Worm (Caenorhabditis elegans) whole organism, L3 larva: Measurements from ENCODE around the gene msp-78.

Experiments
- fos-1 ChIP-seq: fragments of 150-350 bp; optimal IDR thresholded peaks from 2 replicates; lab custom pipeline; 2014; ENCODE audit warnings: missing biosample characterization, missing genetic modification characterization
- lin-15B ChIP-seq: fragments of 150-350 bp; optimal IDR thresholded peaks from 2 replicates; lab custom pipeline; 2014; ENCODE audit warnings: missing biosample characterization, missing genetic modification characterization
- nhr-25 ChIP-seq: sonication (generic microtip); optimal IDR thresholded peaks from 2 replicates; lab custom pipeline; 2017; ENCODE audit warnings: missing biosample characterization, missing genetic modification characterization
- nhr-77 ChIP-seq: fragments of 150-350 bp; optimal IDR thresholded peaks from 2 replicates; lab custom pipeline; 2014; ENCODE audit warnings: missing biosample characterization, missing genetic modification characterization

ce11 chrIV:9746762-9747161, 23.1 kb upstream of the msp-78 start, which contains the start of gene C28D4.5:
- TF ChIP-seq nhr-25, result no peak
- no peak for TF ChIP-seq nhr-77 (tag; lab: Kevin White, UChicago)
- TF ChIP-seq lin-15B (tag; lab: Kevin White, UChicago), result no peak
- no peak for TF ChIP-seq fos-1 (tag; lab: Kevin White, UChicago)
